Worm (Caenorhabditis elegans): ENCODE data around the gene shk-1.

- TF ChIP-seq unc-62 (GFP tag; optimal IDR thresholded peaks at IDR 0.05 in 1 of 2), result no peak
- TF ChIP-seq unc-62 (tag; optimal IDR thresholded peaks at IDR 0.05), result no peak
- TF ChIP-seq ama-1 (optimal IDR thresholded peaks at IDR 0.05), result no peak
- TF ChIP-seq ceh-82 (tag; optimal IDR thresholded peaks at IDR 0.05), result no peak
- no peak for TF ChIP-seq lin-15B (tag; optimal IDR thresholded peaks at IDR 0.05)
- TF ChIP-seq pqm-1 (tag; optimal IDR thresholded peaks at IDR 0.05), result no peak
- no peak for TF ChIP-seq nhr-76 (tag; optimal IDR thresholded peaks at IDR 0.05)
- no peak for TF ChIP-seq lim-7 (GFP tag; IDR thresholded peaks at IDR 0.05)
- TF ChIP-seq nhr-42 (GFP tag; IDR thresholded peaks at IDR 0.05), result no peak
These were observed 5.0 kb upstream of the shk-1 start, which contains the start of gene Y53C12B.7 for ce11 chrII:9753056-9753455.

Measured in whole organism, L4 larva.